Worm (Caenorhabditis elegans): ENCODE results near the gene ZC449.1.

DNA sequence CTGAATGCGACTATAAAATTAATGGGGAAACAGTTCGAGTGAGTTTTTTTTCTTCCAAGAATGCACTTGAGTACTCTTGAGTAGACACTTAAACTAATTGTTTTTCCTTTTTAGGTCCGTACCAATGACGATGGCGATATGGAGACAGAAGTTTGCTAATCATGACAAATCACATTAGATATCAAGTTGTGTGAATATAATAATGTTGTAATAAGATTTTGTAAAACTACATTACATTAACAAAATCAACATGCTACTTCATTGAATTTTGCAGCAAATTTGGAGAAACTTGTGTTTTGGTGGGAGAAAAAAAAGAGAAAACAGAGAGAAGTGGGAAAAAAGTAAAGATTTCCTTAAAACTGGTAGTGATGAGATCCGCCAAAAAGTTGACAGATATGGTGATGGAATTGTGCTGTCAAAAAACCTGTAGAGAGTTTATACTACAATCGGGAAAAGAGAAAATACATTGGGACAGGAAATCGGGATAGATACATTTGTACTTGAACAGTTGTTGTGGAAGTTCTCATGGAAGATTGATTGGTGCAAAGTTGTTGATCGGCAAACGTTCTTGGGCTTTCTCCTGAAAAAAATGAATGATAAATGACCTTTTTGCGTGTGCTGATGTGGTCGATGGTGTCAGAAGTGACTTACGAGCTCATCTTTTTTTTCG lies 3.8 kb downstream of the ZC449.1 start:
- no peak for TF ChIP-seq lin-13 (GFP tag; optimal IDR thresholded peaks at IDR 0.05)
- TF ChIP-seq ceh-82 (tag; optimal IDR thresholded peaks at IDR 0.05), result no peak

All from whole organism, L4 larva.